Worm (Caenorhabditis elegans) whole organism, midembryonic: ENCODE data around the gene Y105C5B.18.

Source experiments
- T22C8.4 ChIP-seq: fragments of 200-800 bp; sonication (Bioruptor generic); IDR thresholded peaks from 2 replicates; pipeline ENCODE4 v1.3.6; 2022; ENCODE audit warnings: missing genetic modification characterization, missing compliant biosample characterization
- cog-1 ChIP-seq: sonication (generic microtip); optimal IDR thresholded peaks from 2 replicates; lab custom pipeline; 2016; ENCODE audit warnings: missing genetic modification characterization, missing compliant biosample characterization
- flt-1 ChIP-seq: fragments of 200-800 bp; sonication (Bioruptor generic); IDR thresholded peaks from 2 replicates; pipeline ENCODE4 v1.3.6; 2022; ENCODE audit warnings: missing genetic modification characterization, missing compliant biosample characterization
- klf-2 ChIP-seq: fragments of 200-800 bp; sonication (Bioruptor generic); conservative IDR thresholded peaks from 2 replicates; pipeline ENCODE4 v1.3.6; 2022; ENCODE audit warnings: missing genetic modification reagents, missing genetic modification characterization, missing compliant biosample characterization
- med-1 ChIP-seq: sonication (generic microtip); optimal IDR thresholded peaks from 2 replicates; lab custom pipeline; 2017; ENCODE audit warnings: missing genetic modification characterization, mild to moderate bottlenecking, missing compliant biosample characterization, antibody characterized with exemption, missing genetic modification reagents; ENCODE audit not compliant: insufficient read depth
- ref-1 ChIP-seq: fragments of 200-800 bp; sonication (Bioruptor generic); conservative IDR thresholded peaks from 2 replicates; pipeline ENCODE4 v1.3.6; 2022; ENCODE audit warnings: missing genetic modification reagents, missing genetic modification characterization, missing compliant biosample characterization
- tab-1 ChIP-seq: fragments of 200-800 bp; sonication (Bioruptor generic); IDR thresholded peaks from 2 replicates; pipeline ENCODE4 v1.3.6; 2022; ENCODE audit warnings: missing genetic modification characterization, missing compliant biosample characterization
- ztf-23 ChIP-seq: fragments of 200-800 bp; sonication (Bioruptor generic); IDR thresholded peaks from 2 replicates; pipeline ENCODE4 v1.3.6; 2022; ENCODE audit warnings: missing genetic modification reagents, missing genetic modification characterization, missing compliant biosample characterization
- ztf-29 ChIP-seq: fragments of 200-800 bp; sonication (Bioruptor generic); IDR thresholded peaks from 2 replicates; pipeline ENCODE4 v1.3.6; 2022; ENCODE audit warnings: missing genetic modification reagents, missing genetic modification characterization, missing compliant biosample characterization

DNA sequence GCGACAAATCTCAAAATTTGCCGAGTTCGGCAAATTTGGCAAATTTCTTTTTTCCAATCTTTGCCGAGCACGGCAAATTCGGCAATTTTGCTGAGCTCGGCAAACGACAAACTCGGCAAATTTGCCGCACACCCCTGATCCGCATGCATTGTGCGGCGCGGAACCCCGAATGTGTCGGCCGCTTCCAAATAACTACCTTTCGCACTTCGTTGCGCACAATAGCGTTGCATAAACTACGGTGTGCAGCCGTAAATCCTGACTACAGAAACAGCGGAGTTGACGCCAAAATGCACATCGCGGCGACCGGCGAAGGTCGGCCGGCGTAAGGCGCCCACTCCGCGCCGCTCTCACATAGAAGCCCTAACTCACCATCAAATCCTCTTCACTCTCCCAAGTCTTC is 25.9 kb upstream of the Y105C5B.18 start:
- TF ChIP-seq ref-1 (GFP tag; lab: Robert Waterston, UW): no peak
- no peak for TF ChIP-seq ztf-29 (GFP tag; lab: Robert Waterston, UW)
- TF ChIP-seq tab-1 (GFP tag; lab: Robert Waterston, UW): no peak
- no peak for TF ChIP-seq ztf-23 (GFP tag; lab: Robert Waterston, UW)
- TF ChIP-seq klf-2: no peak
- TF ChIP-seq med-1 (GFP tag; lab: Kevin White, UChicago): no peak
- TF ChIP-seq flt-1 (GFP tag; lab: Robert Waterston, UW): no peak
- TF ChIP-seq cog-1 (tag; lab: Kevin White, UChicago): no peak
- no peak for TF ChIP-seq T22C8.4 (GFP tag; lab: Robert Waterston, UW)
